Worm (Caenorhabditis elegans) whole organism, L1 larva: ENCODE results near the gene nhr-273.
A peak's percentile ranks its signal among the peaks of the same experiment; 100 is the strongest.

ENCODE experiments used
- C16A3.4 ChIP-seq: fragments of 150-350 bp; optimal IDR thresholded peaks from 2 replicates; lab custom pipeline; 2014; ENCODE audit warnings: missing biosample characterization, missing genetic modification characterization
- C34B4.2 ChIP-seq: sonication (generic microtip); optimal IDR thresholded peaks from 2 replicates; lab custom pipeline; 2017; ENCODE audit warnings: mild to moderate bottlenecking, missing genetic modification characterization, missing compliant biosample characterization
- Y116A8C.19 ChIP-seq: sonication (generic microtip); optimal IDR thresholded peaks from 2 replicates; lab custom pipeline; 2016; ENCODE audit warnings: missing compliant biosample characterization, missing genetic modification characterization, borderline replicate concordance
- ama-1 ChIP-seq: fragments of 150-350 bp; optimal IDR thresholded peaks from 2 replicates; lab custom pipeline; 2014
- ceh-63 ChIP-seq: fragments of 200-800 bp; sonication (Bioruptor generic); optimal IDR thresholded peaks from 2 replicates; lab custom pipeline; 2018; ENCODE audit warnings: mild to moderate bottlenecking, missing genetic modification characterization, missing compliant biosample characterization
- ceh-8 ChIP-seq: fragments of 200-800 bp; sonication (Bioruptor generic); optimal IDR thresholded peaks from 2 replicates; lab custom pipeline; 2018; ENCODE audit warnings: mild to moderate bottlenecking, missing genetic modification characterization, moderate library complexity, missing compliant biosample characterization
- ceh-82 ChIP-seq, 3 experiments: fragments of 150-350 bp in 1 of 3; sonication (generic microtip) in 2 of 3; optimal IDR thresholded peaks; 2 replicates each; lab custom pipeline; 2014 to 2017; ENCODE audit warnings: missing biosample characterization in 3 of 3, missing genetic modification characterization in 3 of 3
- ceh-88 ChIP-seq: fragments of 200-800 bp; sonication (Bioruptor generic); IDR thresholded peaks from 2 replicates; pipeline ENCODE4 v1.3.6; 2022; ENCODE audit warnings: missing genetic modification characterization, missing compliant biosample characterization
- ceh-90 ChIP-seq: sonication (generic microtip); optimal IDR thresholded peaks from 2 replicates; lab custom pipeline; 2016; ENCODE audit warnings: missing genetic modification characterization, missing compliant biosample characterization
- ces-1 ChIP-seq: fragments of 150-350 bp; optimal IDR thresholded peaks from 2 replicates; lab custom pipeline; 2014; ENCODE audit warnings: missing biosample characterization, missing genetic modification reagents, missing genetic modification characterization
- efl-3 ChIP-seq: fragments of 200-800 bp; sonication (Bioruptor generic); optimal IDR thresholded peaks from 2 replicates; lab custom pipeline; 2018; ENCODE audit warnings: mild to moderate bottlenecking, missing genetic modification characterization, missing compliant biosample characterization
- egl-13 ChIP-seq: sonication (generic microtip); optimal IDR thresholded peaks from 2 replicates; lab custom pipeline; 2016; ENCODE audit warnings: missing genotype, missing genetic modification reagents, missing genetic modification characterization, missing compliant biosample characterization
- egl-27 ChIP-seq, 2 experiments: fragments of 150-350 bp in 1 of 2; sonication (generic microtip); optimal IDR thresholded peaks; 3 replicates each; lab custom pipeline; 2017 to 2018; ENCODE audit warnings: missing biosample characterization in 2 of 2, missing genetic modification characterization in 2 of 2, missing genetic modification reagents in 2 of 2
- elt-2 ChIP-seq: sonication (generic microtip); optimal IDR thresholded peaks from 2 replicates; lab custom pipeline; 2016; ENCODE audit warnings: missing genetic modification characterization, mild to moderate bottlenecking, inconsistent platforms, missing compliant biosample characterization, missing genetic modification reagents
- elt-3 ChIP-seq, 6 experiments: fragments of 150-350 bp in 1 of 6; sonication (generic microtip); optimal IDR thresholded peaks; 2 replicates each; lab custom pipeline; 2017 to 2018; ENCODE audit warnings: missing biosample characterization in 6 of 6, missing genetic modification characterization in 6 of 6, inconsistent platforms in 1 of 6
- fkh-4 ChIP-seq: sonication (generic microtip); optimal IDR thresholded peaks from 2 replicates; lab custom pipeline; 2016; ENCODE audit warnings: missing compliant biosample characterization, missing genetic modification characterization, borderline replicate concordance
- fkh-8 ChIP-seq: sonication (generic microtip); optimal IDR thresholded peaks from 2 replicates; lab custom pipeline; 2016; ENCODE audit warnings: mild to moderate bottlenecking, missing genetic modification characterization, missing compliant biosample characterization
- grh-1 ChIP-seq: fragments of 200-800 bp; sonication (Bioruptor generic); IDR thresholded peaks from 2 replicates; pipeline ENCODE4 v1.3.6; 2022; ENCODE audit warnings: missing genetic modification reagents, missing genetic modification characterization, missing compliant biosample characterization
- lin-15B ChIP-seq: fragments of 150-350 bp; sonication (generic microtip); optimal IDR thresholded peaks from 3 replicates; lab custom pipeline; 2014; ENCODE audit warnings: missing biosample characterization, missing genetic modification characterization
- lin-35 ChIP-seq, 2 experiments: fragments of 150-350 bp; optimal IDR thresholded peaks; 2 replicates each; lab custom pipeline; 2014; ENCODE audit warnings: missing biosample characterization in 2 of 2, missing genetic modification characterization in 2 of 2, missing genetic modification reagents in 2 of 2
- mab-9 ChIP-seq: fragments of 200-800 bp; sonication (Bioruptor generic); IDR thresholded peaks from 2 replicates; pipeline ENCODE4 v1.3.6; 2022; ENCODE audit warnings: missing genetic modification reagents, missing genetic modification characterization, missing compliant biosample characterization
- nhr-11 ChIP-seq: fragments of 150-350 bp; optimal IDR thresholded peaks from 2 replicates; lab custom pipeline; 2014; ENCODE audit warnings: missing biosample characterization, missing genetic modification characterization
- nhr-12 ChIP-seq: sonication (generic microtip); optimal IDR thresholded peaks from 2 replicates; lab custom pipeline; 2017; ENCODE audit warnings: missing biosample characterization, missing genetic modification characterization
- nhr-20 ChIP-seq: sonication (generic microtip); optimal IDR thresholded peaks from 2 replicates; lab custom pipeline; 2016; ENCODE audit warnings: mild to moderate bottlenecking, missing genetic modification characterization, missing compliant biosample characterization
- nhr-47 ChIP-seq: sonication (generic microtip); optimal IDR thresholded peaks from 2 replicates; lab custom pipeline; 2016; ENCODE audit warnings: mild to moderate bottlenecking, missing genetic modification characterization, moderate library complexity, missing compliant biosample characterization
- nhr-76 ChIP-seq: sonication (generic microtip); optimal IDR thresholded peaks from 2 replicates; lab custom pipeline; 2017; ENCODE audit warnings: missing biosample characterization, missing genetic modification characterization
- nhr-77 ChIP-seq: fragments of 150-350 bp; optimal IDR thresholded peaks from 2 replicates; lab custom pipeline; 2014; ENCODE audit warnings: missing biosample characterization, missing genetic modification characterization
- nhr-85 ChIP-seq: sonication (generic microtip); peaks from one replicate; lab custom pipeline; 2016; ENCODE audit warnings: missing genetic modification characterization, inconsistent platforms, missing compliant biosample characterization
- pag-3 ChIP-seq: sonication (generic microtip); optimal IDR thresholded peaks from 2 replicates; lab custom pipeline; 2017; ENCODE audit warnings: missing genetic modification characterization, mild to moderate bottlenecking, missing compliant biosample characterization, antibody characterized with exemption, borderline replicate concordance; ENCODE audit not compliant: insufficient read depth
- pax-3 ChIP-seq: fragments of 200-800 bp; sonication (Bioruptor generic); optimal IDR thresholded peaks from 2 replicates; lab custom pipeline; 2018; ENCODE audit warnings: mild to moderate bottlenecking, missing genetic modification characterization, moderate library complexity, missing compliant biosample characterization
- rnt-1 ChIP-seq: sonication (generic microtip); optimal IDR thresholded peaks from 2 replicates; lab custom pipeline; 2016; ENCODE audit warnings: mild to moderate bottlenecking, missing genetic modification characterization, moderate library complexity, missing compliant biosample characterization
- skn-1 ChIP-seq: fragments of 150-350 bp; optimal IDR thresholded peaks from 2 replicates; lab custom pipeline; 2014; ENCODE audit warnings: missing biosample characterization, missing genetic modification characterization
- snpc-4 ChIP-seq: fragments of 150-350 bp; optimal IDR thresholded peaks from 2 replicates; lab custom pipeline; 2014; ENCODE audit warnings: missing biosample characterization, missing genetic modification characterization
- tlp-1 ChIP-seq: fragments of 150-350 bp; optimal IDR thresholded peaks from 2 replicates; lab custom pipeline; 2014; ENCODE audit warnings: missing biosample characterization, missing genetic modification characterization
- unc-130 ChIP-seq: fragments of 150-350 bp; optimal IDR thresholded peaks from 2 replicates; lab custom pipeline; 2017; ENCODE audit warnings: missing biosample characterization, missing genetic modification characterization, inconsistent platforms
- unc-30 ChIP-seq: sonication (generic microtip); optimal IDR thresholded peaks from 2 replicates; lab custom pipeline; 2017; ENCODE audit warnings: missing biosample characterization, missing genetic modification characterization
- unc-98 ChIP-seq: fragments of 200-800 bp; sonication (Bioruptor generic); IDR thresholded peaks from 2 replicates; pipeline ENCODE4 v1.3.6; 2022; ENCODE audit warnings: missing genetic modification characterization, missing compliant biosample characterization
- zip-4 ChIP-seq: fragments of 200-800 bp; sonication (Bioruptor generic); optimal IDR thresholded peaks from 2 replicates; lab custom pipeline; 2018; ENCODE audit warnings: mild to moderate bottlenecking, missing genetic modification characterization, moderate library complexity, missing compliant biosample characterization

The nhr-273 gene

ce11 chrII:4433146-4433545 lies 2.0 kb upstream of the nhr-273 start, which contains the start of gene nhr-109:
nhr-109 (plus strand) TSS chrII:4433367.
- TF ChIP-seq rnt-1 (tag; lab: Kevin White, UChicago), result no peak
- TF ChIP-seq egl-27 (tag; optimal IDR thresholded peaks at IDR 0.05; lab: Kevin White, UChicago), result no peak
- TF ChIP-seq nhr-85 (tag; lab: Kevin White, UChicago), result no peak
- no peak for TF ChIP-seq pax-3 (tag; lab: Kevin White, UChicago)
- no peak for TF ChIP-seq nhr-12
- no peak for TF ChIP-seq C16A3.4
- no peak for TF ChIP-seq fkh-8 (tag; lab: Kevin White, UChicago)
- no peak for TF ChIP-seq nhr-47 (tag; lab: Kevin White, UChicago)
- peak in 1 of 6 experiments; percentile 45 for TF ChIP-seq elt-3 (tag; optimal IDR thresholded peaks at IDR 0.05; lab: Kevin White, UChicago)
- TF ChIP-seq snpc-4 (tag; lab: Kevin White, UChicago), result no peak
- TF ChIP-seq ces-1 (GFP tag; lab: Kevin White, UChicago), result no peak
- peak; percentile 6 for TF ChIP-seq elt-2 (tag; lab: Kevin White, UChicago)
- no peak for TF ChIP-seq ceh-82 (tag; optimal IDR thresholded peaks at IDR 0.05; lab: Kevin White, UChicago)
- no peak for TF ChIP-seq unc-130 (tag; lab: Kevin White, UChicago)
- TF ChIP-seq unc-98 (GFP tag; lab: Robert Waterston, UW), result no peak
- no peak for TF ChIP-seq lin-15B (tag; lab: Kevin White, UChicago)
- no peak for TF ChIP-seq grh-1 (GFP tag; lab: Robert Waterston, UW)
- no peak for TF ChIP-seq fkh-4
- TF ChIP-seq zip-4, result no peak
- no peak for TF ChIP-seq pag-3 (tag; lab: Kevin White, UChicago)
- TF ChIP-seq lin-35 (GFP tag; optimal IDR thresholded peaks at IDR 0.05; lab: Kevin White, UChicago), result peak in 1 of 2 experiments; percentile 13
- TF ChIP-seq ceh-90 (tag; lab: Kevin White, UChicago), result no peak
- no peak for TF ChIP-seq C34B4.2
- TF ChIP-seq nhr-11 (tag; lab: Kevin White, UChicago), result no peak
- no peak for TF ChIP-seq nhr-76 (tag; lab: Kevin White, UChicago)
- no peak for TF ChIP-seq ceh-63
- TF ChIP-seq ceh-8 (GFP tag; lab: Kevin White, UChicago), result no peak

- TF ChIP-seq ceh-88 (GFP tag; lab: Robert Waterston, UW) (no peak), tlp-1 (tag; lab: Kevin White, UChicago) (no peak), nhr-20 (tag; lab: Kevin White, UChicago) (no peak), unc-30 (tag; lab: Kevin White, UChicago) (no peak), efl-3 (GFP tag; lab: Kevin White, UChicago) (no peak), egl-13 (tag; lab: Kevin White, UChicago) (no peak), skn-1 (tag; lab: Kevin White, UChicago) (no peak), nhr-77 (tag; lab: Kevin White, UChicago) (no peak), mab-9 (no peak), Y116A8C.19 (tag; lab: Kevin White, UChicago) (no peak)
- TF ChIP-seq, all 84 proteins: peak for 0
These were observed 822 bp upstream of the nhr-273 start for ce11 chrII:4434278-4434677.

- TF ChIP-seq pax-3 (tag; lab: Kevin White, UChicago), result no peak
- no peak for TF ChIP-seq ama-1 (lab: Kevin White, UChicago)
- TF ChIP-seq ceh-82 (tag; optimal IDR thresholded peaks at IDR 0.05; lab: Kevin White, UChicago), result no peak
- TF ChIP-seq ces-1 (GFP tag; lab: Kevin White, UChicago), result no peak
- no peak for TF ChIP-seq ceh-8 (GFP tag; lab: Kevin White, UChicago)
These were observed 3.5 kb downstream of the nhr-273 start, which contains the start of gene nhr-16 for ce11 chrII:4438601-4439000. nhr-16 (plus strand) TSS chrII:4438805.
